Fruit fly (Drosophila melanogaster): ENCODE results near the gene CG3638.

The CG3638 gene

DNA sequence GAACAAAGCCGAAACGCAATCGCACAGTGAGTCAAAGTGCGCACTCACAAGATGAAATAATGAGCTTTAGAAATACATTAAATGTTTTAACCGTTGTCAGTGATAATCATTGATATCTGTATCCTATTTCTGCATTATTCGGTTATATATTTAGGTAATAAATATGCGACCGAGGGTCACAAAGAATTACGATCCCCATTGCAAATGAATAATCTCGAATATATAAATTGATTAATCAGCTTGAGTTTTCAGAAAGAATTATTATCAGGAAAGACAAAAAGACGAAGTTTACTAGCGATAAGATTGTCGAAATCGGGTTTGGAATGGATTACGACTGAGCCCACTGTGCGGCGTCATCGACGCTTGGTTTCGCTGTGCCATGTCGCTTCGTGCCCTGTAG is 65.5 kb downstream of the CG3638 start (continued):
- TF ChIP-seq slp2 (GFP tag; optimal IDR thresholded peaks at IDR 0.05) = peak; percentile 7
- peak; percentile 21 for TF ChIP-seq tap (tag; optimal IDR thresholded peaks at IDR 0.05)
- peak; percentile 66 for TF ChIP-seq Oli (tag; optimal IDR thresholded peaks at IDR 0.05)
- peak; percentile 62 for TF ChIP-seq GATAe (GFP tag; conservative IDR thresholded peaks at IDR 0.05)
- TF ChIP-seq CG6175 (GFP tag; IDR thresholded peaks at IDR 0.05) = no peak
- TF ChIP-seq CG6654 (GFP tag; optimal IDR thresholded peaks at IDR 0.05) = peak; percentile 16
- TF ChIP-seq nerfin-2 (GFP tag; IDR thresholded peaks at IDR 0.05; ENCODE audit: partially characterized antibody) = no peak
- peak; percentile 49 for TF ChIP-seq Sox100B (GFP tag; optimal IDR thresholded peaks at IDR 0.05)
- TF ChIP-seq dan (GFP tag; IDR thresholded peaks at IDR 0.05) = no peak
- TF ChIP-seq CG10147 (GFP tag; optimal IDR thresholded peaks at IDR 0.05) = peak; percentile 34
- peak; percentile 31; the same call in 1 of the 2 replicates for TF ChIP-seq ranshi (GFP tag; IDR thresholded peaks at IDR 0.05)
- peak; percentile 47 for TF ChIP-seq CG34376 (GFP tag; optimal IDR thresholded peaks at IDR 0.05)
- TF ChIP-seq H15 (GFP tag; IDR thresholded peaks at IDR 0.05) = peak; percentile 46; the same call in 1 of the 3 replicates
- peak; percentile 27 for TF ChIP-seq dmrt11E (tag; optimal IDR thresholded peaks at IDR 0.05)
- peak; percentile 1 for TF ChIP-seq Ssrp (tag; optimal IDR thresholded peaks at IDR 0.05)
- TF ChIP-seq CG7839 (tag; optimal IDR thresholded peaks at IDR 0.05) = peak; percentile 71
- peak; percentile 8 for TF ChIP-seq Hand (GFP tag; optimal IDR thresholded peaks at IDR 0.05)
- TF ChIP-seq CG31441 (GFP tag; IDR thresholded peaks at IDR 0.05) = peak; percentile 48
- peak; percentile 73 for TF ChIP-seq CG3281 (GFP tag; optimal IDR thresholded peaks at IDR 0.05)
- TF ChIP-seq CG8765 (GFP tag; IDR thresholded peaks at IDR 0.05) = no peak
- TF ChIP-seq HLHmδ (GFP tag; optimal IDR thresholded peaks at IDR 0.05) = no peak
- TF ChIP-seq CG7556 (GFP tag; optimal IDR thresholded peaks at IDR 0.05) = peak; percentile 65
- no peak for TF ChIP-seq hkb (optimal IDR thresholded peaks at IDR 0.05)
- 0 out of 2 replicates have a peak, but pooled peaks have one; percentile 40 for TF ChIP-seq hkb (GFP tag; IDR thresholded peaks at IDR 0.05)
- no peak for TF ChIP-seq sd (tag; optimal IDR thresholded peaks at IDR 0.05)
- no peak for TF ChIP-seq prd (optimal IDR thresholded peaks at IDR 0.05)
- TF ChIP-seq prd (GFP tag; IDR thresholded peaks at IDR 0.05) = 0 out of 3 replicates have a peak, but pooled peaks have one; percentile 31
- TF ChIP-seq stc (GFP tag; IDR thresholded peaks at IDR 0.05) = no peak
- TF ChIP-seq Fer3 (tag; optimal IDR thresholded peaks at IDR 0.05) = peak; percentile 43
- TF ChIP-seq CG1603 (tag; optimal IDR thresholded peaks at IDR 0.05) = no peak
- TF ChIP-seq CG4424 (GFP tag; optimal IDR thresholded peaks at IDR 0.05) = peak; percentile 44
- peak; percentile 8 for TF ChIP-seq CG4820 (GFP tag; optimal IDR thresholded peaks at IDR 0.05)
- TF ChIP-seq gem (tag; optimal IDR thresholded peaks at IDR 0.05) = peak; percentile 72
- peak; percentile 51 for TF ChIP-seq CG13775 (GFP tag; optimal IDR thresholded peaks at IDR 0.05)
- peak; percentile 15 for TF ChIP-seq NK7.1 (GFP tag; optimal IDR thresholded peaks at IDR 0.05)
- peak; percentile 30 for TF ChIP-seq tio (GFP tag; optimal IDR thresholded peaks at IDR 0.05)
- peak; percentile 33 to 49 for TF ChIP-seq Pdp1 (GFP tag; optimal IDR thresholded peaks at IDR 0.05)
- 0 out of 2 replicates have a peak, but pooled peaks have one; percentile 15 for TF ChIP-seq al (GFP tag; IDR thresholded peaks at IDR 0.05)
- TF ChIP-seq tin (GFP tag; optimal IDR thresholded peaks at IDR 0.05) = no peak
- no peak for TF ChIP-seq oc (tag; optimal IDR thresholded peaks at IDR 0.05)
- peak; percentile 33 for TF ChIP-seq Sox102F (GFP tag; optimal IDR thresholded peaks at IDR 0.05)
- peak; percentile 48 for TF ChIP-seq CG1233 (GFP tag; optimal IDR thresholded peaks at IDR 0.05)
- TF ChIP-seq Usf (GFP tag; optimal IDR thresholded peaks at IDR 0.05) = peak; percentile 7
- peak; percentile 50 for TF ChIP-seq CG10209 (GFP tag; optimal IDR thresholded peaks at IDR 0.05)
- peak; percentile 47 for TF ChIP-seq CG4328 (GFP tag; optimal IDR thresholded peaks at IDR 0.05)
- TF ChIP-seq CG12071 (GFP tag; optimal IDR thresholded peaks at IDR 0.05) = peak; percentile 21
- no peak for TF ChIP-seq CG8290 (GFP tag; optimal IDR thresholded peaks at IDR 0.05)
- TF ChIP-seq CG8290 (tag; optimal IDR thresholded peaks at IDR 0.05) = peak in 1 of 2 experiments; percentile 8
- TF ChIP-seq scrt (GFP tag; optimal IDR thresholded peaks at IDR 0.05) = peak; percentile 25
- TF ChIP-seq fd3F (GFP tag; optimal IDR thresholded peaks at IDR 0.05) = peak; percentile 41
- TF ChIP-seq Dll (GFP tag; IDR thresholded peaks at IDR 0.05; ENCODE audit: partially characterized antibody) = no peak

Measured in whole organism, embryonic.